Worm (Caenorhabditis elegans): ENCODE measurements around the gene F19B10.2.

ce11 chrII:3694664-3695063, 19.4 kb downstream of the F19B10.2 start, which contains the start of gene srx-102:
- no peak for TF ChIP-seq nhr-28 (tag; optimal IDR thresholded peaks at IDR 0.05)
- no peak for TF ChIP-seq ztf-11 (tag; optimal IDR thresholded peaks at IDR 0.05)
- no peak for TF ChIP-seq unc-62 (GFP tag; optimal IDR thresholded peaks at IDR 0.05)
- no peak for TF ChIP-seq elt-1 (tag; optimal IDR thresholded peaks at IDR 0.05; ENCODE audit: borderline replicate concordance, insufficient read depth)
- TF ChIP-seq snpc-4 (tag; optimal IDR thresholded peaks at IDR 0.05) = no peak
